Worm (Caenorhabditis elegans): Measurements from ENCODE around the gene emc-1.

DNA sequence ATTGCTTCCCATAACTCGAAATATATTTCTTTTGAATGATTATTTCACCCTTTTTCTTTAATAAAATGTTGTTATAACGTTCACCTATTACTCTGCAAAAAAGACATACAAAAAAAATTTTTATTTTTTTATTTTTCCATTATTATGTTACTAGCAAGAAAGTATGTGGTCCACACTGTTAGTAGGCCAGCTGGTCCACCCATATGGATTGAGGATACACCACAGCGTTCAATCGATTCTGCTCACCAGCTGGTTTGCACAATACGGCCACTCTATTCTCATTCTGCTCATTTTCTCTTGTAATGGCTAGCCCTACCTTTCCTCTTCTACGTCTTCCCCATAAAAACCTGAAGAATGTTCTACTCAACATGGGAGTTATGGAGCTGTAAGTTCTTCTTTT, 38.5 kb upstream of the emc-1 start, which contains the start of gene fbxb-44:
- TF ChIP-seq unc-86 (tag; optimal IDR thresholded peaks at IDR 0.05) (no peak), skn-1 (tag; optimal IDR thresholded peaks at IDR 0.05) (no peak), fkh-4 (tag; optimal IDR thresholded peaks at IDR 0.05; ENCODE audit: borderline replicate concordance) (no peak), ztf-11 (tag; optimal IDR thresholded peaks at IDR 0.05) (no peak), nhr-28 (tag; optimal IDR thresholded peaks at IDR 0.05) (no peak)
